Worm (Caenorhabditis elegans) whole organism, L4/young adult: ENCODE measurements around the gene pms-2.
A peak's percentile ranks its signal among the peaks of the same experiment; 100 is the strongest.

Source experiments
- W03F9.2 ChIP-seq: fragments of 150-350 bp; optimal IDR thresholded peaks from 2 replicates; lab custom pipeline; 2014; ENCODE audit warnings: missing biosample characterization, missing genetic modification characterization
- dao-5 ChIP-seq: sonication (generic microtip); optimal IDR thresholded peaks from 2 replicates; lab custom pipeline; 2016; ENCODE audit warnings: missing genotype, missing genetic modification characterization, moderate library complexity, missing compliant biosample characterization
- him-1 ChIP-seq: sonication (generic microtip); optimal IDR thresholded peaks from 2 replicates; lab custom pipeline; 2016; ENCODE audit warnings: missing genotype, missing genetic modification reagents, missing genetic modification characterization, missing compliant biosample characterization

pms-2 gene

DNA sequence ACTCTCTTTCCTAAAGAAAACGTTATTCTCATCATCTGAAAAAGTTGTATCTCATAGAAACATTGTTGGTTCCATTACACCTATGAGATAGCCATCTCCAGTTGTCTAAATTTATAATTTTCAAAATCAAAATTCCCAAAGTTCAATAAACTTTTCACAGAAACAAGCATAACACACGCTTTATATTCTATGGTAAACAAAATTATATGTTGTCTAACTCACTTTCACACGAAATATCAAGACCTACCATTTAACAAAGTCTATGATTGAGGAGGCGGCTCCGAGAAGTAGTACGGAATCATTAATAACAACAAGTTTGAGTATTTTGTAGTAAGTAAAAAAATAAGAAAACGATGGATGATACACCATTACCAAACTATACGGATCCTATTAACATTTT, 28.4 kb upstream of the pms-2 start, which contains the start of gene srx-84:
Gene srx-84, plus strand, starts transcription at position 301 of the 400 bp plus-strand sequence.
- no peak for TF ChIP-seq him-1
- no peak for TF ChIP-seq W03F9.2 (tag; lab: Kevin White, UChicago)
- no peak for TF ChIP-seq dao-5 (tag; lab: Kevin White, UChicago)

DNA sequence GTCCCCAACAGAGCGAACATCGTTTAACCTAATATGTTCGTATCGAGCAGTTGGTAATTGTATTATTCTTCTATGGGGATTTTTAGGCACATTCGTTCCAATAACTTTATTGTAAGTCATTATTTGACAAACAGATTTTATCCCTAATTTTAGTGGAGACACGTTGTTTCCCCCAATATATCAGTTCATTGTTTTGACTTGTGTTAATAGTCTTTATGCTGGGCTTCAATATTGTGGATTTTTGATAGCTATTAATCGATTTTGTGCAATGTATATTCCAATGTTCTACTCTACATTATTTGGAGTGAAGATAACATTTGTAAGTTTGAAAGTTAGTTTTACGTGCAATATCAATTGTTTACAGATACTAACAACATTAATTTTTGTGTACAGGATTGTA, 23.5 kb upstream of the pms-2 start:
- TF ChIP-seq him-1 (no peak), W03F9.2 (tag; lab: Kevin White, UChicago) (no peak), dao-5 (tag; lab: Kevin White, UChicago) (no peak)

DNA sequence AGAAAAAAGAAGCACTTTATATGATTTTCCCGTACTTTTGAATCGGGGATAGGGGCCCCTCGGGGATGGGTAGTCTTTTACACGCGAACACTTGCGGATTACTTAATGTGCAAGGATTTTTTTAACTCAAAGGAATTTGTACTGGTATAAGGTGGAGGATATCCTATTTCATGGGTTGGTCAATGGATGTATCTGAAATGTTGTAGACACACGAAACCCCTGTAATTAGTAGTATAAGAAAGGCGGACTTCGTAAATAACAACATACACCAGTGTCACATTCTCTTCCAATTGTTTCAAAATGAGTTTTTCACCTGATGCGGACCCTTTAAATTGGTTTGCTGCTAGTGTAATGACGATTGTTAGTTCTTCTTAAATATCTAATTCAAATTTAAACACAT, 23.0 kb upstream of the pms-2 start, which contains the start of gene srx-80:
Gene srx-80, plus strand, starts transcription at position 301 of the 400 bp plus-strand sequence.
- TF ChIP-seq him-1 (no peak), dao-5 (tag; lab: Kevin White, UChicago) (no peak), W03F9.2 (tag; lab: Kevin White, UChicago) (no peak)

DNA sequence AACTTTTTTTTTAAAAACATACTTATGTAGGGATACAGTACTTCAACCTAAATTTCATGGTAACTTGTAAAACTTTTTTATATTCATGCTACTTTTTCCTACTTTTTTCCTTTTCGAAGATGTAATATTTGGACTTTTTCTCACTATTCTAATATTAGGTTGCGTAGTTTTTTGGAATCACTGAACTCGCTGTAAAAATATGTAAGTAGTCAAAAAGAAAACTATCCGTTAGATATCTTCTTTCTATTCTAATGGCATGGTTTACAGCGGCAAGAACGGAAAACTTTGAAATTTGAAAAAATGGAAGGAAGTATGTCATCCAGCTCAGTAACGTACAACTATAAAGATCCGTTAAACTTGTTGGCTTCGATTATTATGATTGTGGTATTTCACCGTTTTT, 19.0 kb upstream of the pms-2 start, which contains the start of gene srx-82:
Gene srx-82, plus strand, starts transcription at position 301 of the 400 bp plus-strand sequence.
- TF ChIP-seq dao-5 (tag; lab: Kevin White, UChicago): no peak
- TF ChIP-seq W03F9.2 (tag; lab: Kevin White, UChicago): no peak
- TF ChIP-seq him-1: no peak

DNA sequence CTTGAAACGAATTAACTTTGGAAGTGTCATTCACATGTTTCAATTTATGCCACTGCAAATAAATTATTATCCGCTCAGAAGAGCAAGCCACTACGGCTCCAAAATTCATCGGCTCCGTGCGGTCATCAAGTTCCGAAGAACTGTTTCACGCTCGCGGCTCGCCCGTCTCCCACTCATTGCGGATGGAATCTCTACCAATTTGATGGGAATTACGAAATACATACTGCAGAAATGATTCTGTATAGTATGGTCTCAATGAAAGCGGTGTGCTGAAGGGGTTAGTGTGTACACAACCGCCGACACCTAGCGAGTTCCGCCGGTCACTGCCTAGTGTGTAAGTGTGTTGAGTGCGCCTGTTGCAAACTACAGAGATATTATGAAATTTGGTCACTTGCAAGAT, 14.7 kb upstream of the pms-2 start:
- TF ChIP-seq W03F9.2 (tag; lab: Kevin White, UChicago): no peak
- TF ChIP-seq dao-5 (tag; lab: Kevin White, UChicago): no peak

DNA sequence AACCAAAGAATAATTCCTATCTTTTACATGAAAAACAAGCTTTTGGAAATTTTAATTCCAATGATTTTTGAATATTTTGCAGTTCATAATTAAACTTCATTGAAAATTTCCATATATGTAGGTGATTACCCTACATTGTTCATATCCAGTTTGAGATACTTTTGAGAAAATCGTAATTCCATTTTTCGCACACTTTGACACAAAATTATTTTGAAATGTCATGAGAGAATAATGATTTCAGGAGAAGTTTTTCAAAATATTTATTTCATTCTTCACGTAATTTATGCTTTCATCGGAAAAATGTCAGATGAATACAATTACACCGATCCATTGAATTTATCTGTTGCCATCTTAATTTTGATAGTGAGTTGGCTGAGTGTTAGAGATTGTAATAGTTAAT, 12.8 kb upstream of the pms-2 start, which contains the start of gene srx-88:
Gene srx-88, plus strand, starts transcription at position 301 of the 400 bp plus-strand sequence.
- no peak for TF ChIP-seq dao-5 (tag; lab: Kevin White, UChicago)
- TF ChIP-seq him-1: no peak
- no peak for TF ChIP-seq W03F9.2 (tag; lab: Kevin White, UChicago)

DNA sequence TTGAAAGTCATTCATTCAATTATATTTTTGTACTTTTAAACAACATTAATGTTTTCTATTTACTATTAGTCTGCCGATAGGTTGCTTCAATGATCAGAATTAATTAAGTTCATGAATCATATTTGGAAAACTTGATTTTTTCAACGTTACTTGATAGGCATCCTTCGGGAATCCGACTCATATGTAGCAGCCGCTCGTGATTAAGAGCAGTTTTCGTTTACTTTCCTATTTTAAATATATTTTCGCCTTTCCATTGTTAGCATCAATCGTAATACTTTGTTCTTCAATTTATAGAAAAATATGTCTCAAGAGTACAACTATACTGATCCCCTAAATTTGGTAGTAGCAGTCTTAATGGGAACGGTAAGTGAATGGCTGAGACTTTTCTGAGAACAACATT, 10.4 kb upstream of the pms-2 start, which contains the start of gene srx-90:
Gene srx-90, plus strand, starts transcription at position 301 of the 400 bp plus-strand sequence.
- TF ChIP-seq W03F9.2 (tag; lab: Kevin White, UChicago) (no peak), him-1 (no peak), dao-5 (tag; lab: Kevin White, UChicago) (no peak)

DNA sequence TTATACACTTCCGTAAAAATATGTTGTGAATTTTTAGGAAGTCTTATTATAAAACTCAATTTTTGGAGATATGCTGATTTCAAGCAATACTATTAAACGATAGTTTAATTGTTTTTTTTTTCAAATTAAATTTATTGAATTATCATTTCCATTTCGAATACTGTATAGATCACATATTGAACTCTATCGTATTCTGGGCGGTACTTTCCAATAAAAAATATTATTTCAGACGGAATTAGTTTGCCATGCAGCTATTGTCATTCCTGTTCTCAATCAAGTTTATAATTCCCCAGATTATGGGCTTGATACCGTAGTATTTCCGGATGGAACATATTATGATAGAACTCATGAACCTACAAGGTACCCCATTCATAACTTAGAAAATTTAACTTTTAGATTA, 4.2 kb upstream of the pms-2 start:
- TF ChIP-seq him-1 (no peak), dao-5 (tag; lab: Kevin White, UChicago) (no peak)

DNA sequence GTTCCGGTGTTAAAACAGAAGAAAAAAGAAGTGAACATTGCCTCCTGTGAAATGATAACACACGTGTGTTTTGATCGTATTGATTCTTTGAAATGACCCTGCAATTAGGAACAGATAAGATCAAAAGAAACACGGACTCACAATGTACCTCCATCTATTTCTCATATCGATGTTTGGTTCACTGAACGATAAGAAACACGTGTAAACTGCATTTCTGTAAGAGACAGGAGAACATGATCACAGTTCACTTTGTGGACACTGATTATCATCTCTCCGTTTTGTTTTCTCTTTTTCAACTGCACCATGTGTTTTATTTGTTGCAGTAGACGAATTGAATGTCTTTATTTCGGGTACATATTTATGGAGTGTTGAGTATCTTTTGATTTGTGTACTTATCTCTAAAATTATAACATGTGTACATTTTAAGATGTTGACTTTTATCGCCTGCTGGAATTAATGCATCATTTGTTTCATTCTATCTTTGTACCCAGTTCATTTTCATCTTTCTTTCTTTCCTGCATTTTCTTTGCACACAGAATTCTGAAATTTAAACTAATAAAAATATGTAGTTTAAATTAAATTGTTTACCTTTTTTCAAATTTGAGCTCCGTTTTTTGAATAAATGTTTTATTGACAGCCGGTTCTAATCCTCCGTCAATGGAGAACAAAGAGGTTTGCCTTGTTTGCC, 2.5 kb upstream of the pms-2 start, which contains the start of the genes H12C20.7 and nhr-68:
Gene H12C20.7, minus strand, starts transcription at position 188 of the 688 bp plus-strand sequence.
Gene nhr-68, plus strand, starts transcription at position 638 of the 688 bp plus-strand sequence.
- TF ChIP-seq dao-5 (tag; lab: Kevin White, UChicago) (no peak), W03F9.2 (tag; lab: Kevin White, UChicago) (peak; percentile 60)

DNA sequence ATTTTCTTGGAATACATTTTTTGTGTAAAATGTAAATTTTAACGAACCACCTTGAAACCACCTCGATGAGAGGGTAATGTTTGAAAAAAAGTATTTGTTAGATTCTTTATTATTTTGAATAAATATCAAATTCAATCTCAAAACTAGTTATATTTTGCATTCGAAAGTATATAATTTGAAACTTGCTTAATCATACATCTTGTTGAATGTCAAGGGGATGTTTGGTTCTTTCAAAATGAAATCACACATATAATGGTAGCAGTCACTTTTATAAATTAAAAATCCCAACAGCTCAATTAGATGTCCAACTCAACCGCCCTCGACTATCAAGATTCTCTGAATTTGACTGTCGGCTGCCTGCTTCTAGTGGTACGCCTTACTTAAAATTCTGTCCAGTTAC, 5.8 kb downstream of the pms-2 start, which contains the start of gene srx-87:
Gene srx-87, plus strand, starts transcription at position 301 of the 400 bp plus-strand sequence.
- no peak for TF ChIP-seq W03F9.2 (tag; lab: Kevin White, UChicago)
- TF ChIP-seq dao-5 (tag; lab: Kevin White, UChicago): no peak
- TF ChIP-seq him-1: no peak

DNA sequence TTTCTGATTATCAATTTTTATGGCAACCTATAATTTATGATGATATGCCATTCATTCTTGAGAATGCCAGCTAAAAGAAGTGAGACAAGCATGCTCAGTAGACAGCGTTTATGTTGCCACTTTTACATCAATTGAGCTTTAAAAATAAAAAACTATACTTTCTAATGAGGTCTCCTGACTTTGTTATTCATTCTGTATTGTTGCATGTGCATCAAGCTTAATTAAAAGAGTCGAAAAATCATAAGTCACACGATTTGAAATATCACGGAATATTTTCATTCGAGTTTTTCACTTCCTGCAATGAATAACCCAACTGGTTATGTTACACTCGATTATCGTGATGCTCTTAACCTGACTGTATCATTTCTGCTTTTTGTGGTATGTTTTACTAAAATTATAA, 7.8 kb downstream of the pms-2 start, which contains the start of gene srx-86:
Gene srx-86, plus strand, starts transcription at position 301 of the 400 bp plus-strand sequence.
- TF ChIP-seq dao-5 (tag; lab: Kevin White, UChicago) (no peak), W03F9.2 (tag; lab: Kevin White, UChicago) (no peak), him-1 (no peak)

DNA sequence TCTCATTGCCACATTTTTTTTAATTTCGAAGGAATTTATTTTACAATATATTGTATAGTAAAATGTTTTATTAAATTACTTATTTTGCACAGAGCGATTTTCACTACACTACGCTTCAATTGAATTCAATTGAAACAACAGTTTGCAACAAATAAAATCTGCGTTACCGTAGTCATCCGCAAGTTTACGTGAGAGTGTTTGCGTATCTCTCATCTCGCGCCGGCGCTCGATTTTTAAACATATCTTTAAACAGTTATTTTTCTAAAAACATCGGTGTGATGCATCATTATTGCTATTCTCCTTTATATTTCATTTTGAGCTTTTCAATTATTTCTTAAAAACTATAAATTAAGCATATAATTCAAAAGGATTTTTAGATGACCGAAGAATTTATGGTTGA, 16.1 kb downstream of the pms-2 start, which contains the start of gene duo-1:
Gene duo-1, plus strand, starts transcription at position 371 of the 400 bp plus-strand sequence.
- TF ChIP-seq dao-5 (tag; lab: Kevin White, UChicago) (no peak), W03F9.2 (tag; lab: Kevin White, UChicago) (no peak), him-1 (no peak)

DNA sequence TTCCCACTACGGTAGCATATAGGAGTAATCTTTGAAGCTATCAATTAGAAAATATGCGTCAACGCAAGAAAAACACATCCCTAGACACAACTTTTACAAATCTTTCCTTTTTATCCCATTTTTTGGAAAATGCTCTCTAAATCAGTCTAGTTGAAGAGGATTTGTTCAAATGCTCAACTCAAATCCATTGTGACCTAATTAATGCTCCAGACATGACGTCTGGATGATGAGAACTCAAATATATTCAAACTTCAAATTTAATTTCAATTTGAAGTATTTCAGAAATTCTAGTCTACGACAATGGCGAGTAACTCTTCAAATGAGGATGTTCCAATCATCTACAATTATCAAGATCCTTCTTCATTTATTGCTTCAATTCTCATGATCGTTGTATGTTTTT, 18.0 kb downstream of the pms-2 start, which contains the start of gene srx-85:
Gene srx-85, plus strand, starts transcription at position 301 of the 400 bp plus-strand sequence.
- TF ChIP-seq dao-5 (tag; lab: Kevin White, UChicago): no peak
- no peak for TF ChIP-seq him-1
- no peak for TF ChIP-seq W03F9.2 (tag; lab: Kevin White, UChicago)

DNA sequence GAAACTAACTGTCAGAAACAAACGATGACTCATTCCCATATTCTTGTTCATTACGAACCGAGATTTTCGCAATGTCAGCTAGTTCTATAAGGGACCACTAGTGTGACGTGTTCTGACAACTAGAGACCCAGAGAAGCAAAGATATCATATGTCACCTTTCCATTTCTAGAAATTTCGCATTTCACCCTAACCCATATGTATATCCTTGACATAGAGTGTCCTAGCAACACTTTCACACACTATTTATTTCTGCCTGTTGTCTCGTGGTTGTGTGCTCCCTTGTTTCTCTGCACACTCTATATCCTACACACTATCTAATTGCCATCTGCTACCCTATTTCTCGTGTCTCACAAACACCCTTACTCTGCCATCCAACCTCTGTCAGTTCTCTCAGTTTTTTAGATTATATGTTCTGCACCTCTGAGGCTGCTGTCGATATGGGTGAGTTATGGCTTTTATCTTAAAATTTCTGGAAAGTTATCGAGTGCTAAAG, 21.4 kb downstream of the pms-2 start, which contains the start of the genes F38B7.17 and F38B7.3:
Gene F38B7.17, minus strand, starts transcription at position 51 of the 493 bp plus-strand sequence.
Gene F38B7.3, plus strand, starts transcription at position 194 of the 493 bp plus-strand sequence.
- TF ChIP-seq him-1 (no peak), dao-5 (tag; lab: Kevin White, UChicago) (no peak), W03F9.2 (tag; lab: Kevin White, UChicago) (no peak)
